Worm (Caenorhabditis elegans) whole organism, young adult: ENCODE measurements around the gene ifbp-1.

Source experiments
- B0019.2 ChIP-seq: fragments of 200-800 bp; sonication (Bioruptor generic); conservative IDR thresholded peaks from 2 replicates; pipeline ENCODE4 v1.3.6; 2022; ENCODE audit warnings: missing genetic modification reagents, missing genetic modification characterization, missing compliant biosample characterization
- B0035.1 ChIP-seq: sonication (generic microtip); optimal IDR thresholded peaks from 2 replicates; lab custom pipeline; 2016; ENCODE audit warnings: missing genetic modification characterization, mild to moderate bottlenecking, missing compliant biosample characterization, missing genotype, missing genetic modification reagents
- F22D6.2 ChIP-seq: sonication (generic microtip); optimal IDR thresholded peaks from 2 replicates; lab custom pipeline; 2016; ENCODE audit warnings: mild to moderate bottlenecking, missing genetic modification characterization, missing compliant biosample characterization
- F39B2.1 ChIP-seq: fragments of 200-800 bp; sonication (Bioruptor generic); IDR thresholded peaks from 2 replicates; pipeline ENCODE4 v1.3.6; 2022; ENCODE audit warnings: missing genetic modification reagents, missing genetic modification characterization, missing compliant biosample characterization
- K11D2.4 ChIP-seq: fragments of 200-800 bp; sonication (Bioruptor generic); IDR thresholded peaks from 2 replicates; pipeline ENCODE4 v1.3.6; 2022; ENCODE audit warnings: missing genetic modification reagents, missing genetic modification characterization, missing compliant biosample characterization
- K12H6.12 ChIP-seq: fragments of 200-800 bp; sonication (Bioruptor generic); optimal IDR thresholded peaks from 2 replicates; lab custom pipeline; 2018; ENCODE audit warnings: mild to moderate bottlenecking, missing genetic modification characterization, missing compliant biosample characterization
- Y56A3A.18 ChIP-seq: fragments of 200-800 bp; sonication (Bioruptor generic); IDR thresholded peaks from 2 replicates; pipeline ENCODE4 v1.3.6; 2022; ENCODE audit warnings: missing genetic modification reagents, missing genetic modification characterization, missing compliant biosample characterization
- Y67H2A.10 ChIP-seq: fragments of 200-800 bp; sonication (Bioruptor generic); conservative IDR thresholded peaks from 2 replicates; pipeline ENCODE4 v1.3.6; 2022; ENCODE audit warnings: missing genetic modification reagents, missing genetic modification characterization, missing compliant biosample characterization
- atf-7 ChIP-seq: sonication (generic microtip); optimal IDR thresholded peaks from 2 replicates; lab custom pipeline; 2017; ENCODE audit warnings: mild to moderate bottlenecking, missing genetic modification characterization, missing compliant biosample characterization
- athp-1 ChIP-seq: sonication (generic microtip); optimal IDR thresholded peaks from 2 replicates; lab custom pipeline; 2017; ENCODE audit warnings: mild to moderate bottlenecking, missing genetic modification characterization, missing compliant biosample characterization
- bed-1 ChIP-seq: fragments of 200-800 bp; sonication (Bioruptor generic); IDR thresholded peaks from 2 replicates; pipeline ENCODE4 v1.3.6; 2022; ENCODE audit warnings: missing genetic modification reagents, missing genetic modification characterization, missing compliant biosample characterization
- bed-2 ChIP-seq: fragments of 200-800 bp; sonication (Bioruptor generic); IDR thresholded peaks from 2 replicates; pipeline ENCODE4 v1.3.6; 2022; ENCODE audit warnings: missing genetic modification reagents, missing genetic modification characterization, missing compliant biosample characterization
- ccch-3 ChIP-seq: fragments of 200-800 bp; sonication (Bioruptor generic); optimal IDR thresholded peaks from 2 replicates; lab custom pipeline; 2018; ENCODE audit warnings: mild to moderate bottlenecking, missing genetic modification characterization, missing compliant biosample characterization
- cebp-1 ChIP-seq, 2 experiments: fragments of 200-800 bp in 1 of 2; sonication (Bioruptor generic) in 1 of 2; sonication (generic microtip) in 1 of 2; IDR thresholded peaks in 1 of 2; optimal IDR thresholded peaks in 1 of 2; 2 replicates each; pipeline versions ENCODE4 v1.3.6 to Lab custom; 2017 to 2022; ENCODE audit warnings: missing compliant biosample characterization in 2 of 2, missing genetic modification characterization in 2 of 2, mild to moderate bottlenecking in 1 of 2, missing genetic modification reagents in 1 of 2, moderate library complexity in 1 of 2
- ceh-27 ChIP-seq: fragments of 200-800 bp; sonication (Bioruptor generic); optimal IDR thresholded peaks from 2 replicates; lab custom pipeline; 2018; ENCODE audit warnings: mild to moderate bottlenecking, missing genetic modification characterization, moderate library complexity, missing compliant biosample characterization
- ceh-91 ChIP-seq: fragments of 200-800 bp; sonication (Bioruptor generic); IDR thresholded peaks from 2 replicates; pipeline ENCODE4 v1.3.6; 2022; ENCODE audit warnings: missing genetic modification reagents, missing genetic modification characterization, missing compliant biosample characterization
- chd-7 ChIP-seq: sonication (generic microtip); optimal IDR thresholded peaks from 2 replicates; lab custom pipeline; 2016; ENCODE audit warnings: mild to moderate bottlenecking, missing genetic modification characterization, moderate library complexity, missing compliant biosample characterization
- dox-1 ChIP-seq: fragments of 200-800 bp; sonication (Bioruptor generic); IDR thresholded peaks from 2 replicates; pipeline ENCODE4 v1.3.6; 2022; ENCODE audit warnings: missing genetic modification reagents, missing genetic modification characterization, missing compliant biosample characterization
- dpl-1 ChIP-seq: fragments of 150-350 bp; optimal IDR thresholded peaks from 2 replicates; lab custom pipeline; 2014; ENCODE audit warnings: missing biosample characterization, missing genetic modification reagents, missing genetic modification characterization
- efl-1 ChIP-seq: fragments of 150-350 bp; optimal IDR thresholded peaks from 2 replicates; lab custom pipeline; 2014; ENCODE audit warnings: missing biosample characterization, missing genetic modification reagents, missing genetic modification characterization
- egl-44 ChIP-seq: fragments of 200-800 bp; sonication (Bioruptor generic); IDR thresholded peaks from 2 replicates; pipeline ENCODE4 v1.3.6; 2022; ENCODE audit warnings: missing genetic modification reagents, missing genetic modification characterization, missing compliant biosample characterization
- fkh-3 ChIP-seq: sonication (generic microtip); optimal IDR thresholded peaks from 2 replicates; lab custom pipeline; 2016; ENCODE audit warnings: mild to moderate bottlenecking, missing genetic modification characterization, missing compliant biosample characterization
- hlh-26 ChIP-seq: fragments of 200-800 bp; sonication (Bioruptor generic); conservative IDR thresholded peaks from 2 replicates; pipeline ENCODE4 v1.3.6; 2022; ENCODE audit warnings: missing genetic modification reagents, missing genetic modification characterization, missing compliant biosample characterization
- hmg-20 ChIP-seq: fragments of 200-800 bp; sonication (Bioruptor generic); IDR thresholded peaks from 2 replicates; pipeline ENCODE4 v1.3.6; 2022; ENCODE audit warnings: missing genetic modification reagents, missing genetic modification characterization, missing compliant biosample characterization
- hsf-1 ChIP-seq: fragments of 200-800 bp; sonication (Bioruptor generic); IDR thresholded peaks from 2 replicates; pipeline ENCODE4 v1.3.6; 2022; ENCODE audit warnings: missing genetic modification reagents, missing genetic modification characterization, missing compliant biosample characterization
- lin-26 ChIP-seq: fragments of 200-800 bp; sonication (Bioruptor generic); IDR thresholded peaks from 2 replicates; pipeline ENCODE4 v1.3.6; 2022; ENCODE audit warnings: missing genetic modification reagents, missing genetic modification characterization, missing compliant biosample characterization
- lin-35 ChIP-seq, 3 experiments: fragments of 150-350 bp in 2 of 3; sonication (generic microtip) in 1 of 3; optimal IDR thresholded peaks; 2 replicates each; lab custom pipeline; 2014 to 2018; ENCODE audit warnings: missing biosample characterization in 3 of 3, missing genetic modification characterization in 3 of 3, missing genetic modification reagents in 3 of 3
- lin-54 ChIP-seq: fragments of 200-800 bp; sonication (Bioruptor generic); optimal IDR thresholded peaks from 2 replicates; lab custom pipeline; 2018; ENCODE audit warnings: mild to moderate bottlenecking, missing genetic modification characterization, missing compliant biosample characterization
- lir-1 ChIP-seq: fragments of 200-800 bp; sonication (Bioruptor generic); conservative IDR thresholded peaks from 2 replicates; pipeline ENCODE4 v1.3.6; 2022; ENCODE audit warnings: missing genetic modification reagents, missing genetic modification characterization, missing compliant biosample characterization
- madf-3 ChIP-seq: fragments of 200-800 bp; sonication (Bioruptor generic); IDR thresholded peaks from 2 replicates; pipeline ENCODE4 v1.3.6; 2022; ENCODE audit warnings: missing genetic modification reagents, missing genetic modification characterization, missing compliant biosample characterization
- madf-6 ChIP-seq: fragments of 200-800 bp; sonication (Bioruptor generic); IDR thresholded peaks from 2 replicates; pipeline ENCODE4 v1.3.6; 2022; ENCODE audit warnings: missing genetic modification reagents, missing genetic modification characterization, missing compliant biosample characterization
- mel-28 ChIP-seq: sonication (generic microtip); optimal IDR thresholded peaks from 2 replicates; lab custom pipeline; 2016; ENCODE audit warnings: borderline replicate concordance, mild to moderate bottlenecking, missing genetic modification characterization, missing compliant biosample characterization
- mxl-1 ChIP-seq: sonication (generic microtip); optimal IDR thresholded peaks from 2 replicates; lab custom pipeline; 2016; ENCODE audit warnings: missing genetic modification characterization, missing compliant biosample characterization
- nfya-1 ChIP-seq: sonication (generic microtip); optimal IDR thresholded peaks from 2 replicates; lab custom pipeline; 2017; ENCODE audit warnings: antibody characterized with exemption, missing compliant biosample characterization, missing genetic modification characterization, borderline replicate concordance; ENCODE audit not compliant: insufficient read depth
- nfyb-1 ChIP-seq: fragments of 200-800 bp; sonication (Bioruptor generic); IDR thresholded peaks from 2 replicates; pipeline ENCODE4 v1.3.6; 2022; ENCODE audit warnings: missing genetic modification reagents, missing genetic modification characterization, missing compliant biosample characterization
- nhr-27 ChIP-seq: fragments of 200-800 bp; sonication (Bioruptor generic); optimal IDR thresholded peaks from 2 replicates; lab custom pipeline; 2018; ENCODE audit warnings: mild to moderate bottlenecking, missing genetic modification characterization, moderate library complexity, missing compliant biosample characterization
- pha-4 ChIP-seq: fragments of 150-350 bp; sonication (generic microtip); optimal IDR thresholded peaks from 2 replicates; lab custom pipeline; 2014; ENCODE audit warnings: missing biosample characterization, missing genetic modification reagents, missing genetic modification characterization
- sea-2 ChIP-seq: fragments of 200-800 bp; sonication (Bioruptor generic); IDR thresholded peaks from 2 replicates; pipeline ENCODE4 v1.3.6; 2022; ENCODE audit warnings: missing genetic modification characterization, missing compliant biosample characterization
- snpc-3.4 ChIP-seq: sonication (generic microtip); optimal IDR thresholded peaks from 2 replicates; lab custom pipeline; 2017; ENCODE audit warnings: missing genetic modification characterization, mild to moderate bottlenecking, missing compliant biosample characterization, antibody characterized with exemption, moderate library complexity, missing genotype, missing genetic modification reagents
- snpc-4 ChIP-seq, 5 experiments: fragments of 150-350 bp in 1 of 5; sonication (generic microtip) in 4 of 5; optimal IDR thresholded peaks; 2 replicates each; lab custom pipeline; 2014 to 2018; ENCODE audit warnings: missing genetic modification characterization in 5 of 5, missing biosample characterization in 3 of 5, antibody characterized with exemption in 2 of 5, mild to moderate bottlenecking in 2 of 5, missing compliant biosample characterization in 2 of 5, missing genotype in 2 of 5, moderate library complexity in 2 of 5, missing genetic modification reagents in 1 of 5
- somi-1 ChIP-seq: fragments of 200-800 bp; sonication (Bioruptor generic); optimal IDR thresholded peaks from 2 replicates; lab custom pipeline; 2018; ENCODE audit warnings: mild to moderate bottlenecking, missing genetic modification characterization, missing compliant biosample characterization
- tbp1 ChIP-seq: fragments of 200-800 bp; sonication (Bioruptor generic); optimal IDR thresholded peaks from 2 replicates; lab custom pipeline; 2018; ENCODE audit warnings: mild to moderate bottlenecking, missing genetic modification characterization, missing compliant biosample characterization
- unc-130 ChIP-seq: sonication (generic microtip); optimal IDR thresholded peaks from 2 replicates; lab custom pipeline; 2016; ENCODE audit warnings: missing genetic modification reagents, missing genetic modification characterization, missing compliant biosample characterization
- zfh-2 ChIP-seq: fragments of 200-800 bp; sonication (Bioruptor generic); conservative IDR thresholded peaks from 2 replicates; pipeline ENCODE4 v1.3.6; 2022; ENCODE audit warnings: missing genetic modification reagents, missing genetic modification characterization, missing compliant biosample characterization
- ztf-26 ChIP-seq: sonication (generic microtip); optimal IDR thresholded peaks from 2 replicates; lab custom pipeline; 2017; ENCODE audit warnings: missing genetic modification characterization, missing compliant biosample characterization
- ztf-28 ChIP-seq: fragments of 200-800 bp; sonication (Bioruptor generic); IDR thresholded peaks from 2 replicates; pipeline ENCODE4 v1.3.6; 2022; ENCODE audit warnings: missing genetic modification reagents, missing genetic modification characterization, missing compliant biosample characterization
- ztf-3 ChIP-seq: fragments of 200-800 bp; sonication (Bioruptor generic); optimal IDR thresholded peaks from 2 replicates; lab custom pipeline; 2018; ENCODE audit warnings: mild to moderate bottlenecking, missing genetic modification characterization, missing compliant biosample characterization
- ztf-6 ChIP-seq: fragments of 200-800 bp; sonication (Bioruptor generic); IDR thresholded peaks from 2 replicates; pipeline ENCODE4 v1.3.6; 2022; ENCODE audit warnings: missing genetic modification reagents, missing genetic modification characterization, missing compliant biosample characterization

The ifbp-1 gene

ce11 chrV:13393333-13393803 is 13.3 kb upstream of the ifbp-1 start:
- TF ChIP-seq atf-7 (tag; lab: Kevin White, UChicago) (no peak), lin-35 (GFP tag; optimal IDR thresholded peaks at IDR 0.05; lab: Kevin White, UChicago) (no peak), egl-44 (no peak), dpl-1 (GFP tag; lab: Kevin White, UChicago) (no peak), nfya-1 (tag; lab: Kevin White, UChicago) (no peak), ztf-6 (GFP tag; lab: Robert Waterston, UW) (no peak), hlh-26 (GFP tag; lab: Robert Waterston, UW) (no peak), lin-54 (GFP tag; lab: Kevin White, UChicago) (no peak), somi-1 (peak; percentile 53), Y56A3A.18 (no peak), snpc-3.4 (tag; lab: Kevin White, UChicago) (no peak), dox-1 (peak; percentile 55), athp-1 (tag; lab: Kevin White, UChicago) (no peak), F39B2.1 (GFP tag; lab: Robert Waterston, UW) (no peak), ztf-26 (peak; percentile 8), madf-3 (GFP tag; lab: Robert Waterston, UW) (no peak), ztf-3 (GFP tag; lab: Kevin White, UChicago) (no peak), ccch-3 (GFP tag; lab: Kevin White, UChicago) (no peak), lir-1 (no peak), nfyb-1 (0 out of 2 replicates have a peak, but pooled peaks have one; percentile 27), sea-2 (no peak), ceh-91 (GFP tag; lab: Robert Waterston, UW) (no peak), B0019.2 (GFP tag; lab: Robert Waterston, UW) (no peak), cebp-1 (GFP tag; IDR thresholded peaks at IDR 0.05; lab: Robert Waterston, UW) (no peak), cebp-1 (tag; optimal IDR thresholded peaks at IDR 0.05; lab: Kevin White, UChicago) (no peak), fkh-3 (tag; lab: Kevin White, UChicago) (no peak), pha-4 (no peak), F22D6.2 (tag; lab: Kevin White, UChicago) (no peak), mel-28 (no peak), Y67H2A.10 (GFP tag; lab: Robert Waterston, UW) (no peak), hsf-1 (no peak), hmg-20 (GFP tag; lab: Robert Waterston, UW) (no peak), ztf-28 (GFP tag; lab: Robert Waterston, UW) (no peak), K11D2.4 (GFP tag; lab: Robert Waterston, UW) (0 out of 2 replicates have a peak, but pooled peaks have one; percentile 13), nhr-27 (no peak), ceh-27 (no peak), unc-130 (GFP tag; lab: Kevin White, UChicago) (no peak), chd-7 (tag; lab: Kevin White, UChicago) (peak; percentile 3), zfh-2 (GFP tag; lab: Robert Waterston, UW) (peak; percentile 91), bed-1 (GFP tag; lab: Robert Waterston, UW) (no peak), B0035.1 (no peak), efl-1 (GFP tag; lab: Kevin White, UChicago) (no peak), mxl-1 (tag; lab: Kevin White, UChicago) (no peak), K12H6.12 (tag; lab: Kevin White, UChicago) (peak; percentile 26), bed-2 (no peak), lin-26 (GFP tag; lab: Robert Waterston, UW) (no peak), madf-6 (no peak), snpc-4 (GFP tag; optimal IDR thresholded peaks at IDR 0.05; lab: Kevin White, UChicago) (no peak), snpc-4 (tag; optimal IDR thresholded peaks at IDR 0.05; lab: Kevin White, UChicago) (no peak), tbp1 (GFP tag; lab: Kevin White, UChicago) (no peak)
